Fruit fly (Drosophila melanogaster) whole organism, wandering third instar larva: ENCODE measurements around the gene CG34247.

Experiments used
- Abd-B ChIP-seq: fragments of >200 bp; optimal IDR thresholded peaks from 2 replicates; lab custom pipeline; 2017; ENCODE audit warnings: missing biosample characterization, missing genetic modification characterization
- CG32264 ChIP-seq: fragments of 200-800 bp; sonication (Bioruptor generic); optimal IDR thresholded peaks from 2 replicates; lab custom pipeline; 2016; ENCODE audit warnings: missing biosample characterization, missing genetic modification characterization
- CG9705 ChIP-seq: fragments of 200-800 bp; sonication (Bioruptor generic); optimal IDR thresholded peaks from 2 replicates; lab custom pipeline; 2018; ENCODE audit warnings: missing biosample characterization, mild to moderate bottlenecking, missing genetic modification characterization
- CrebA ChIP-seq: fragments of 200-800 bp; sonication (Bioruptor generic); optimal IDR thresholded peaks from 2 replicates; lab custom pipeline; 2016; ENCODE audit warnings: missing biosample characterization, mild to moderate bottlenecking, missing genetic modification characterization, borderline replicate concordance
- Dfd ChIP-seq: fragments of >200 bp; optimal IDR thresholded peaks from 2 replicates; lab custom pipeline; 2017; ENCODE audit warnings: missing biosample characterization, missing genetic modification characterization
- Dif ChIP-seq: fragments of 200-275, 200-300 bp; sonication (Bioruptor generic); optimal IDR thresholded peaks from 2 replicates; lab custom pipeline; 2018; ENCODE audit warnings: missing biosample characterization, missing genetic modification characterization; ENCODE audit not compliant: partially characterized antibody
- GATAd ChIP-seq: sonication (Bioruptor generic); optimal IDR thresholded peaks from 2 replicates; lab custom pipeline; 2016; ENCODE audit warnings: missing biosample characterization, missing genetic modification characterization
- HLH106 ChIP-seq: fragments of 200-800 bp; optimal IDR thresholded peaks from 3 replicates; lab custom pipeline; 2019; ENCODE audit warnings: missing biosample characterization, mild to moderate bottlenecking, missing genetic modification characterization, moderate library complexity
- Hnf4 ChIP-seq: fragments of 200-800 bp; sonication (Bioruptor generic); optimal IDR thresholded peaks from 2 replicates; lab custom pipeline; 2016; ENCODE audit warnings: missing biosample characterization, mild to moderate bottlenecking, missing genetic modification characterization
- Hr78 ChIP-seq: fragments of >200 bp; optimal IDR thresholded peaks from 2 replicates; lab custom pipeline; 2017; ENCODE audit warnings: missing biosample characterization, missing genetic modification characterization
- Hr83 ChIP-seq: fragments of 200-300 bp; sonication (Bioruptor generic); optimal IDR thresholded peaks from 2 replicates; lab custom pipeline; 2016; ENCODE audit warnings: missing biosample characterization, mild to moderate bottlenecking, missing genetic modification characterization, moderate library complexity; ENCODE audit not compliant: poor library complexity, severe bottlenecking
- Jra ChIP-seq: sonication (Bioruptor generic); optimal IDR thresholded peaks from 2 replicates; lab custom pipeline; 2016; ENCODE audit warnings: missing biosample characterization, missing genetic modification characterization
- Mio ChIP-seq: sonication (Bioruptor generic); optimal IDR thresholded peaks from 2 replicates; lab custom pipeline; 2016; ENCODE audit warnings: missing biosample characterization, missing genetic modification characterization
- Myc ChIP-seq: fragments of >200 bp; optimal IDR thresholded peaks from 2 replicates; lab custom pipeline; 2017
- N ChIP-seq: fragments of >200 bp; optimal IDR thresholded peaks from 2 replicates; lab custom pipeline; 2018; ENCODE audit warnings: missing biosample characterization, missing external identifiers, missing genetic modification characterization
- OdsH ChIP-seq: fragments of 200-800 bp; sonication (Bioruptor generic); optimal IDR thresholded peaks from 2 replicates; lab custom pipeline; 2016; ENCODE audit warnings: missing biosample characterization, mild to moderate bottlenecking, missing genetic modification characterization
- Rel ChIP-seq, 2 experiments: fragments of 200-800 bp; sonication (Bioruptor generic) in 1 of 2; optimal IDR thresholded peaks; 2 replicates in 1 of 2; 3 replicates in 1 of 2; lab custom pipeline; 2016 to 2019; ENCODE audit warnings: mild to moderate bottlenecking in 2 of 2, missing biosample characterization in 2 of 2, missing genetic modification characterization in 2 of 2, moderate library complexity in 1 of 2
- Sp1 ChIP-seq: fragments of 200-800 bp; sonication (Bioruptor generic); optimal IDR thresholded peaks from 3 replicates; lab custom pipeline; 2019; ENCODE audit warnings: missing biosample characterization, mild to moderate bottlenecking, missing genetic modification characterization, moderate library complexity
- Vsx2 ChIP-seq: fragments of 200-300, 225-300 bp; sonication (Bioruptor generic); optimal IDR thresholded peaks from 2 replicates; lab custom pipeline; 2018; ENCODE audit warnings: missing biosample characterization, missing genetic modification characterization; ENCODE audit not compliant: partially characterized antibody
- br ChIP-seq: fragments of 200-800 bp; sonication (Bioruptor generic); optimal IDR thresholded peaks from 2 replicates; lab custom pipeline; 2016; ENCODE audit warnings: missing biosample characterization, missing genetic modification characterization
- brk ChIP-seq: fragments of 200-800 bp; sonication (Bioruptor generic); optimal IDR thresholded peaks from 2 replicates; lab custom pipeline; 2016; ENCODE audit warnings: missing biosample characterization, mild to moderate bottlenecking, missing genetic modification characterization
- dl ChIP-seq, 2 experiments: fragments of 175-275, 200-275 bp in 1 of 2; fragments of 200-275 bp in 1 of 2; sonication (Bioruptor generic); optimal IDR thresholded peaks; lab custom pipeline; 2018; ENCODE audit warnings: mild to moderate bottlenecking in 2 of 2, missing biosample characterization in 2 of 2, missing genetic modification characterization in 2 of 2, moderate library complexity in 2 of 2; ENCODE audit not compliant: partially characterized antibody in 2 of 2, insufficient read depth in 1 of 2
- dmrt93B ChIP-seq: fragments of 200-800 bp; sonication (Bioruptor generic); optimal IDR thresholded peaks from 2 replicates; lab custom pipeline; 2018; ENCODE audit warnings: missing biosample characterization, mild to moderate bottlenecking, missing genetic modification characterization
- dsf ChIP-seq: sonication (Bioruptor generic); optimal IDR thresholded peaks from 2 replicates; lab custom pipeline; 2016; ENCODE audit warnings: missing biosample characterization, missing genetic modification characterization, borderline replicate concordance
- ey ChIP-seq: fragments of 200-800 bp; sonication (Bioruptor generic); optimal IDR thresholded peaks from 2 replicates; lab custom pipeline; 2016; ENCODE audit warnings: missing biosample characterization, missing genetic modification characterization
- foxo ChIP-seq, 2 experiments: fragments of 200-800 bp; sonication (Bioruptor generic); optimal IDR thresholded peaks; 2 replicates in 1 of 2; 3 replicates in 1 of 2; lab custom pipeline; 2016 to 2017; ENCODE audit warnings: missing biosample characterization in 2 of 2, missing genetic modification characterization in 2 of 2
- fru ChIP-seq: fragments of 200-800 bp; sonication (Bioruptor generic); optimal IDR thresholded peaks from 3 replicates; lab custom pipeline; 2016; ENCODE audit warnings: missing biosample characterization, mild to moderate bottlenecking, missing genetic modification characterization
- h ChIP-seq: fragments of 200-800 bp; sonication (Bioruptor generic); optimal IDR thresholded peaks from 3 replicates; lab custom pipeline; 2016; ENCODE audit warnings: missing biosample characterization, mild to moderate bottlenecking, missing genetic modification characterization
- jim ChIP-seq: fragments of 175-275, 200-325 bp; sonication (Bioruptor generic); optimal IDR thresholded peaks from 2 replicates; lab custom pipeline; 2016; ENCODE audit warnings: missing biosample characterization, mild to moderate bottlenecking, missing genetic modification characterization
- lola ChIP-seq: fragments of >200 bp; optimal IDR thresholded peaks from 2 replicates; lab custom pipeline; 2017; ENCODE audit warnings: missing biosample characterization, missing genetic modification characterization
- pan ChIP-seq: fragments of >200 bp; optimal IDR thresholded peaks from 2 replicates; lab custom pipeline; 2017
- psq ChIP-seq: fragments of 200-800 bp; sonication (Bioruptor generic); optimal IDR thresholded peaks from 3 replicates; lab custom pipeline; 2017; ENCODE audit warnings: missing biosample characterization, mild to moderate bottlenecking, missing genetic modification characterization, moderate library complexity
- rgr ChIP-seq: fragments of 200-800 bp; sonication (Bioruptor generic); optimal IDR thresholded peaks from 3 replicates; lab custom pipeline; 2016; ENCODE audit warnings: missing biosample characterization, mild to moderate bottlenecking, missing genetic modification characterization
- sage ChIP-seq: fragments of 200-800 bp; sonication (Bioruptor generic); optimal IDR thresholded peaks from 2 replicates; lab custom pipeline; 2016; ENCODE audit warnings: missing biosample characterization, mild to moderate bottlenecking, missing genetic modification characterization
- sv ChIP-seq: fragments of 200-800 bp; sonication (Bioruptor generic); optimal IDR thresholded peaks from 3 replicates; lab custom pipeline; 2016; ENCODE audit warnings: missing biosample characterization, missing genetic modification characterization
- tai ChIP-seq: sonication (Bioruptor generic); optimal IDR thresholded peaks from 2 replicates; lab custom pipeline; 2016; ENCODE audit warnings: missing biosample characterization, missing genetic modification characterization
- usp ChIP-seq: fragments of >200 bp; optimal IDR thresholded peaks from 2 replicates; lab custom pipeline; 2017; ENCODE audit warnings: missing biosample characterization, missing genetic modification characterization
- woc ChIP-seq: sonication (Bioruptor generic); optimal IDR thresholded peaks from 2 replicates; lab custom pipeline; 2016; ENCODE audit warnings: missing biosample characterization, mild to moderate bottlenecking, missing genetic modification characterization

CG34247 gene

dm6 chr3L:16228659-16229205 lies 32.7 kb downstream of the CG34247 start, which contains the start of gene Tmx3:
Tmx3 (plus strand) TSS chr3L:16229100.
- TF ChIP-seq rgr (GFP tag; lab: Kevin White, UChicago): peak; percentile 87
- peak; percentile 78 for TF ChIP-seq fru (GFP tag; lab: Kevin White, UChicago)
- no peak for TF ChIP-seq usp (GFP tag; lab: Kevin White, UChicago)
- no peak for TF ChIP-seq CG32264
- no peak for TF ChIP-seq N (GFP tag; lab: Kevin White, UChicago)
- no peak for TF ChIP-seq Dfd (GFP tag; lab: Kevin White, UChicago)
- TF ChIP-seq foxo (GFP tag; optimal IDR thresholded peaks at IDR 0.05; lab: Kevin White, UChicago): peak in 1 of 2 experiments; percentile 93
- peak; percentile 82 for TF ChIP-seq Hnf4 (GFP tag; lab: Kevin White, UChicago)
- TF ChIP-seq h (GFP tag; lab: Kevin White, UChicago): peak; percentile 82
- TF ChIP-seq ey (GFP tag; lab: Kevin White, UChicago): peak; percentile 69
- no peak for TF ChIP-seq Dif (GFP tag; lab: Kevin White, UChicago)
- TF ChIP-seq HLH106: peak; percentile 91
- no peak for TF ChIP-seq lola
- peak; percentile 25 for TF ChIP-seq Myc (lab: Kevin White, UChicago)
- TF ChIP-seq Abd-B (GFP tag; lab: Kevin White, UChicago): no peak
- no peak for TF ChIP-seq pan (lab: Kevin White, UChicago)
- TF ChIP-seq Jra: peak; percentile 57
- TF ChIP-seq GATAd (GFP tag; lab: Kevin White, UChicago): peak; percentile 72
- peak; percentile 73 for TF ChIP-seq dmrt93B
- no peak for TF ChIP-seq Vsx2 (GFP tag; lab: Kevin White, UChicago)
- TF ChIP-seq Rel (GFP tag; optimal IDR thresholded peaks at IDR 0.05; lab: Kevin White, UChicago): no peak
- TF ChIP-seq Rel (tag; optimal IDR thresholded peaks at IDR 0.05; lab: Kevin White, UChicago): peak; percentile 68
- TF ChIP-seq brk (GFP tag; lab: Kevin White, UChicago): peak; percentile 82
- peak; percentile 82 for TF ChIP-seq OdsH
- TF ChIP-seq dsf (GFP tag; lab: Kevin White, UChicago): peak; percentile 58
- TF ChIP-seq Hr78 (GFP tag; lab: Kevin White, UChicago): no peak
- TF ChIP-seq Hr83 (GFP tag; lab: Kevin White, UChicago): peak; percentile 86
- no peak for TF ChIP-seq sage (GFP tag; lab: Kevin White, UChicago)
- TF ChIP-seq CrebA (GFP tag; lab: Kevin White, UChicago): no peak
- TF ChIP-seq CG9705 (GFP tag; lab: Kevin White, UChicago): peak; percentile 71
- peak; percentile 85 for TF ChIP-seq psq
- TF ChIP-seq jim (GFP tag; lab: Kevin White, UChicago): peak; percentile 22
- no peak for TF ChIP-seq Mio (GFP tag; lab: Kevin White, UChicago)
- no peak for TF ChIP-seq tai
- peak; percentile 72 for TF ChIP-seq sv (GFP tag; lab: Kevin White, UChicago)
- TF ChIP-seq woc: peak; percentile 68
- peak; percentile 87 for TF ChIP-seq Sp1 (GFP tag; lab: Kevin White, UChicago)
- TF ChIP-seq br (GFP tag; lab: Kevin White, UChicago): peak; percentile 63
- TF ChIP-seq dl (GFP tag; optimal IDR thresholded peaks at IDR 0.05; lab: Kevin White, UChicago; ENCODE audit: insufficient read depth in 1 of 2, partially characterized antibody in 2 of 2): no peak

dm6 chr3L:16225175-16225574 lies 36.2 kb downstream of the CG34247 start:
- TF ChIP-seq Rel (GFP tag; optimal IDR thresholded peaks at IDR 0.05; lab: Kevin White, UChicago) (no peak), Rel (tag; optimal IDR thresholded peaks at IDR 0.05; lab: Kevin White, UChicago) (no peak), Sp1 (GFP tag; lab: Kevin White, UChicago) (no peak), HLH106 (no peak), Jra (no peak), br (GFP tag; lab: Kevin White, UChicago) (no peak), sage (GFP tag; lab: Kevin White, UChicago) (no peak), Hnf4 (GFP tag; lab: Kevin White, UChicago) (no peak), jim (GFP tag; lab: Kevin White, UChicago) (no peak)
